Worm (Caenorhabditis elegans) whole organism, L4/young adult: Measurements from ENCODE around the gene Y43C5A.3.

Experiments used
- W03F9.2 ChIP-seq: fragments of 150-350 bp; optimal IDR thresholded peaks from 2 replicates; lab custom pipeline; 2014; ENCODE audit warnings: missing biosample characterization, missing genetic modification characterization
- him-1 ChIP-seq: sonication (generic microtip); optimal IDR thresholded peaks from 2 replicates; lab custom pipeline; 2016; ENCODE audit warnings: missing genotype, missing genetic modification reagents, missing genetic modification characterization, missing compliant biosample characterization

ce11 chrIV:10311115-10311514 lies 37.3 kb downstream of the Y43C5A.3 start:
- TF ChIP-seq W03F9.2 (tag; lab: Kevin White, UChicago) (no peak), him-1 (no peak)
